Worm (Caenorhabditis elegans): Measurements from ENCODE around the gene F23D12.1.

ce11 chrX:14465593-14465992 lies 37.6 kb upstream of the F23D12.1 start, which contains the start of gene M163.22:
- TF ChIP-seq ceh-16 (tag; optimal IDR thresholded peaks at IDR 0.05) (no peak), R02D3.7 (tag; optimal IDR thresholded peaks at IDR 0.05) (no peak), ztf-11 (tag; optimal IDR thresholded peaks at IDR 0.05) (no peak), nhr-237 (tag; optimal IDR thresholded peaks at IDR 0.05) (no peak), ama-1 (optimal IDR thresholded peaks at IDR 0.05) (no peak), snpc-4 (tag; optimal IDR thresholded peaks at IDR 0.05) (no peak), nhr-77 (tag; optimal IDR thresholded peaks at IDR 0.05) (no peak), nfya-1 (tag; optimal IDR thresholded peaks at IDR 0.05; ENCODE audit: insufficient read depth) (no peak), ceh-9 (tag; optimal IDR thresholded peaks at IDR 0.05) (no peak), nhr-12 (tag; optimal IDR thresholded peaks at IDR 0.05) (no peak), ceh-82 (tag; optimal IDR thresholded peaks at IDR 0.05) (no peak), elt-2 (tag; optimal IDR thresholded peaks at IDR 0.05) (no peak), fos-1 (tag; optimal IDR thresholded peaks at IDR 0.05) (no peak), unc-62 (GFP tag; optimal IDR thresholded peaks at IDR 0.05) (no peak)

Measured in whole organism, L3 larva.